Fruit fly (Drosophila melanogaster) whole organism, embryonic: Measurements from ENCODE around the gene Taf10.

Source experiments
- ATbp ChIP-seq: fragments of 200-800 bp; sonication (Bioruptor generic); optimal IDR thresholded peaks from 2 replicates; lab custom pipeline; 2017; ENCODE audit warnings: missing biosample characterization, mild to moderate bottlenecking, missing genetic modification characterization, missing genetic modification reagents
- B-H1 ChIP-seq: fragments of 200-800 bp; sonication (Bioruptor generic); IDR thresholded peaks from 3 replicates; pipeline ENCODE4 v1.3.6; 2022; ENCODE audit warnings: missing biosample characterization, missing genetic modification characterization
- BEAF-32 ChIP-seq: fragments of 200-800 bp; sonication (Bioruptor generic); optimal IDR thresholded peaks from 3 replicates; lab custom pipeline; 2017; ENCODE audit warnings: missing biosample characterization, missing genetic modification characterization, mild to moderate bottlenecking, moderate library complexity, missing genetic modification reagents
- CG1024 ChIP-seq: fragments of 200-800 bp; sonication (Bioruptor generic); IDR thresholded peaks from 2 replicates; pipeline ENCODE4 v1.3.6; 2022; ENCODE audit warnings: missing biosample characterization, missing genetic modification characterization
- CG10462 ChIP-seq: fragments of 200-800 bp; sonication (Bioruptor generic); optimal IDR thresholded peaks from 2 replicates; lab custom pipeline; 2016; ENCODE audit warnings: missing biosample characterization, missing genetic modification characterization
- CG10565 ChIP-seq: fragments of 200-800 bp; sonication (Bioruptor generic); optimal IDR thresholded peaks from 3 replicates; lab custom pipeline; 2016; ENCODE audit warnings: missing biosample characterization, mild to moderate bottlenecking, missing genetic modification characterization
- CG11456 ChIP-seq: fragments of 200-800 bp; sonication (Bioruptor generic); IDR thresholded peaks from 3 replicates; pipeline ENCODE4 v1.3.6; 2022; ENCODE audit warnings: missing biosample characterization, missing genetic modification characterization
- CG13624 ChIP-seq: fragments of 200-800 bp; sonication (Bioruptor generic); optimal IDR thresholded peaks from 2 replicates; lab custom pipeline; 2016; ENCODE audit warnings: missing biosample characterization, missing genetic modification characterization
- CG14014 ChIP-seq: fragments of 200-800 bp; sonication (Bioruptor generic); IDR thresholded peaks from 2 replicates; pipeline ENCODE4 v1.3.6; 2022; ENCODE audit warnings: missing biosample characterization, missing genetic modification characterization
- CG16815 ChIP-seq: fragments of 200-800 bp; sonication (Bioruptor generic); optimal IDR thresholded peaks from 3 replicates; lab custom pipeline; 2017; ENCODE audit warnings: missing biosample characterization, mild to moderate bottlenecking, missing genetic modification characterization
- CG18619 ChIP-seq: fragments of 200-800 bp; sonication (Bioruptor generic); optimal IDR thresholded peaks from 3 replicates; lab custom pipeline; 2017; ENCODE audit warnings: missing biosample characterization, mild to moderate bottlenecking, missing genetic modification characterization
- CG2199 ChIP-seq: fragments of 200-800 bp; sonication (Bioruptor generic); IDR thresholded peaks from 3 replicates; pipeline ENCODE4 v1.3.6; 2022; ENCODE audit warnings: missing biosample characterization, missing genetic modification characterization
- CG34224 ChIP-seq: fragments of 200-800 bp; sonication (Bioruptor generic); IDR thresholded peaks from 3 replicates; pipeline ENCODE4 v1.3.6; 2022; ENCODE audit warnings: missing biosample characterization, missing genetic modification characterization; ENCODE audit not compliant: partially characterized antibody
- CG43689 ChIP-seq: fragments of 200-800 bp; sonication (Bioruptor generic); IDR thresholded peaks from 2 replicates; pipeline ENCODE4 v1.3.6; 2022; ENCODE audit warnings: missing biosample characterization, missing genetic modification characterization
- CG6272 ChIP-seq: fragments of 200-800 bp; sonication (Bioruptor generic); IDR thresholded peaks from 2 replicates; pipeline ENCODE4 v1.3.6; 2022; ENCODE audit warnings: missing biosample characterization, missing genetic modification characterization
- CG6654 ChIP-seq: fragments of 200-800 bp; sonication (Bioruptor generic); optimal IDR thresholded peaks from 2 replicates; lab custom pipeline; 2017; ENCODE audit warnings: missing biosample characterization, mild to moderate bottlenecking, missing genetic modification characterization
- CG6791 ChIP-seq: fragments of 200-800 bp; sonication (Bioruptor generic); IDR thresholded peaks from 3 replicates; pipeline ENCODE4 v1.3.6; 2022; ENCODE audit warnings: missing biosample characterization, missing genetic modification characterization; ENCODE audit not compliant: partially characterized antibody
- CG7556 ChIP-seq: fragments of 200-800 bp; sonication (Bioruptor generic); optimal IDR thresholded peaks from 2 replicates; lab custom pipeline; 2017; ENCODE audit warnings: missing biosample characterization, mild to moderate bottlenecking, missing genetic modification characterization
- CG9437 ChIP-seq: fragments of 200-800 bp; sonication (Bioruptor generic); optimal IDR thresholded peaks from 2 replicates; lab custom pipeline; 2018; ENCODE audit warnings: missing biosample characterization, mild to moderate bottlenecking, missing genetic modification characterization
- CG9817 ChIP-seq: fragments of 200-800 bp; sonication (Bioruptor generic); optimal IDR thresholded peaks from 2 replicates; lab custom pipeline; 2018; ENCODE audit warnings: missing biosample characterization, mild to moderate bottlenecking, missing genetic modification characterization, moderate library complexity
- CG9932 ChIP-seq: fragments of 200-800 bp; sonication (Bioruptor generic); IDR thresholded peaks from 2 replicates; pipeline ENCODE4 v1.3.6; 2022; ENCODE audit warnings: missing biosample characterization, missing genetic modification characterization
- Fer3 ChIP-seq: fragments of 200-800 bp; sonication (Bioruptor generic); optimal IDR thresholded peaks from 2 replicates; lab custom pipeline; 2018; ENCODE audit warnings: missing biosample characterization, mild to moderate bottlenecking, missing genetic modification characterization, moderate library complexity
- Gsc ChIP-seq: fragments of 200-800 bp; sonication (Bioruptor generic); IDR thresholded peaks from 2 replicates; pipeline ENCODE4 v1.3.6; 2022; ENCODE audit warnings: missing biosample characterization, missing genetic modification characterization
- HLH4C ChIP-seq: fragments of 200-800 bp; sonication (Bioruptor generic); IDR thresholded peaks from 3 replicates; pipeline ENCODE4 v1.3.6; 2022; ENCODE audit warnings: missing biosample characterization, missing genetic modification characterization; ENCODE audit not compliant: partially characterized antibody
- HmgD ChIP-seq: fragments of 200-800 bp; sonication (Bioruptor generic); optimal IDR thresholded peaks from 3 replicates; lab custom pipeline; 2016; ENCODE audit warnings: missing biosample characterization, missing genetic modification characterization
- Lim3 ChIP-seq: fragments of 200-800 bp; sonication (Bioruptor generic); IDR thresholded peaks from 2 replicates; pipeline ENCODE4 v1.3.6; 2022; ENCODE audit warnings: missing biosample characterization, missing genetic modification characterization
- Neu2 ChIP-seq: fragments of 200-800 bp; sonication (Bioruptor generic); optimal IDR thresholded peaks from 3 replicates; lab custom pipeline; 2016; ENCODE audit warnings: missing biosample characterization, missing genetic modification characterization, borderline replicate concordance
- NfI ChIP-seq: fragments of 200-800 bp; sonication (Bioruptor generic); optimal IDR thresholded peaks from 3 replicates; lab custom pipeline; 2018; ENCODE audit warnings: missing biosample characterization, mild to moderate bottlenecking, missing genetic modification characterization, moderate library complexity
- Optix ChIP-seq: fragments of 200-800 bp; sonication (Bioruptor generic); IDR thresholded peaks from 3 replicates; pipeline ENCODE4 v1.3.6; 2022; ENCODE audit warnings: missing biosample characterization, missing genetic modification characterization
- Side ChIP-seq: fragments of 200-800 bp; sonication (Bioruptor generic); optimal IDR thresholded peaks from 2 replicates; lab custom pipeline; 2016; ENCODE audit warnings: missing biosample characterization, missing genetic modification characterization
- Spps ChIP-seq: fragments of 200-800 bp; sonication (Bioruptor generic); optimal IDR thresholded peaks from 2 replicates; lab custom pipeline; 2018; ENCODE audit warnings: missing biosample characterization, mild to moderate bottlenecking, missing genetic modification characterization
- aop ChIP-seq: fragments of 200-800 bp; sonication (Bioruptor generic); IDR thresholded peaks from 2 replicates; pipeline ENCODE4 v1.3.6; 2022; ENCODE audit warnings: missing biosample characterization, missing genetic modification characterization
- bowl ChIP-seq: fragments of 200-800 bp; sonication (Bioruptor generic); IDR thresholded peaks from 2 replicates; pipeline ENCODE4 v1.3.6; 2022; ENCODE audit warnings: missing biosample characterization, missing genetic modification characterization
- br ChIP-seq: fragments of >200 bp; optimal IDR thresholded peaks from 2 replicates; lab custom pipeline; 2017
- chif ChIP-seq, 2 experiments: fragments of 200-800 bp; sonication (Bioruptor generic); optimal IDR thresholded peaks; 3 replicates each; lab custom pipeline; 2016; ENCODE audit warnings: missing biosample characterization in 2 of 2, missing genetic modification characterization in 2 of 2
- chm ChIP-seq: fragments of 200-800 bp; sonication (Bioruptor generic); IDR thresholded peaks from 2 replicates; pipeline ENCODE4 v1.3.6; 2022; ENCODE audit warnings: missing biosample characterization, missing genetic modification characterization
- ftz-f1 ChIP-seq: fragments of 200-800 bp; sonication (Bioruptor generic); optimal IDR thresholded peaks from 2 replicates; lab custom pipeline; 2016; ENCODE audit warnings: missing biosample characterization, missing genetic modification characterization
- gsb ChIP-seq: fragments of 200-800 bp; sonication (Bioruptor generic); IDR thresholded peaks from 2 replicates; pipeline ENCODE4 v1.3.6; 2022; ENCODE audit warnings: missing biosample characterization, missing genetic modification characterization
- hb ChIP-seq: fragments of 200-800 bp; sonication (Bioruptor generic); IDR thresholded peaks from 3 replicates; pipeline ENCODE4 v1.3.6; 2022; ENCODE audit warnings: missing biosample characterization, missing genetic modification characterization; ENCODE audit not compliant: partially characterized antibody
- hth ChIP-seq: fragments of >200 bp; optimal IDR thresholded peaks from 2 replicates; lab custom pipeline; 2017; ENCODE audit warnings: inconsistent platforms
- lilli ChIP-seq: fragments of 200-800 bp; sonication (Bioruptor generic); optimal IDR thresholded peaks from 3 replicates; lab custom pipeline; 2016; ENCODE audit warnings: missing biosample characterization, missing genetic modification characterization
- lov ChIP-seq, 2 experiments: fragments of 200-800 bp in 1 of 2; fragments of >200 bp in 1 of 2; sonication (Bioruptor generic) in 1 of 2; IDR thresholded peaks in 1 of 2; optimal IDR thresholded peaks in 1 of 2; 2 replicates in 1 of 2; 3 replicates in 1 of 2; pipeline versions ENCODE4 v1.3.6 to Lab custom; 2017 to 2022; ENCODE audit warnings: missing biosample characterization in 1 of 2, missing genetic modification characterization in 1 of 2
- nau ChIP-seq: fragments of 200-800 bp; sonication (Bioruptor generic); optimal IDR thresholded peaks from 3 replicates; lab custom pipeline; 2017; ENCODE audit warnings: missing biosample characterization, mild to moderate bottlenecking, missing genetic modification characterization, missing genetic modification reagents
- pfk ChIP-seq: fragments of 200-800 bp; sonication (Bioruptor generic); optimal IDR thresholded peaks from 2 replicates; lab custom pipeline; 2018; ENCODE audit warnings: missing biosample characterization, mild to moderate bottlenecking, missing genetic modification characterization, moderate library complexity
- ro ChIP-seq: fragments of 200-800 bp; sonication (Bioruptor generic); IDR thresholded peaks from 2 replicates; pipeline ENCODE4 v1.3.6; 2022; ENCODE audit warnings: missing biosample characterization, missing genetic modification characterization
- run ChIP-seq: fragments of 200-800 bp; sonication (Bioruptor generic); optimal IDR thresholded peaks from 3 replicates; lab custom pipeline; 2018; ENCODE audit warnings: missing biosample characterization, mild to moderate bottlenecking, missing genetic modification characterization
- sens-2 ChIP-seq: fragments of 200-800 bp; sonication (Bioruptor generic); IDR thresholded peaks from 2 replicates; pipeline ENCODE4 v1.3.6; 2022; ENCODE audit warnings: missing biosample characterization, missing genetic modification characterization
- stc ChIP-seq: fragments of 200-800 bp; sonication (Bioruptor generic); IDR thresholded peaks from 2 replicates; pipeline ENCODE4 v1.3.6; 2022; ENCODE audit warnings: missing biosample characterization, missing genetic modification characterization
- vfl ChIP-seq: fragments of 200-800 bp; sonication (Bioruptor generic); optimal IDR thresholded peaks from 2 replicates; lab custom pipeline; 2016; ENCODE audit warnings: missing biosample characterization, missing genetic modification characterization
- vnd ChIP-seq: fragments of 200-800 bp; sonication (Bioruptor generic); IDR thresholded peaks from 3 replicates; pipeline ENCODE4 v1.3.6; 2022; ENCODE audit warnings: missing biosample characterization, missing genetic modification characterization; ENCODE audit not compliant: partially characterized antibody
- z ChIP-seq: fragments of 200-800 bp; sonication (Bioruptor generic); IDR thresholded peaks from 3 replicates; pipeline ENCODE4 v1.3.6; 2022; ENCODE audit warnings: missing biosample characterization, missing genetic modification characterization

Gene Taf10

DNA sequence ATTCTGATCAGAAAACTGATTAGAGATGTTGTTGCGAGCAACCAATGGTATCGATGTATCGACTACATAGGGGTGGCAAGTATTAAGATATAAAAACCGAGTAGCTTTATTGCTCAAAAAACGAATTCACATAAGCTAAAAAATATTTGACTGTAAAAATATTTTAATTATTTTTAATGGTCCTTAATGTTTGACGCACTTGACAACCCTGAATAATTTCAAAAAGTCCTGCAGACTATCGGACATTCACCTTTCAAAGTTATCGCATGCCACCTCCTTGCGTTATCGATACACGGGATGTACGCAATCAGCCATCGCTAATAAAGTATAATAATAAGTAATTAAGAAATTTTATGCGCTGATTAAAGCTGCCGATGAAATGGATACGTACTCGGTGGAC is 8.0 kb upstream of the Taf10 start, which contains the start of the genes HemK2, Snapin and Tnpo-SR (continued):
- TF ChIP-seq BEAF-32 (GFP tag; lab: Kevin White, UChicago) = peak; percentile 99
- TF ChIP-seq run (tag; lab: Kevin White, UChicago) = peak; percentile 62
- TF ChIP-seq aop = peak; percentile 83
- peak; percentile 77 for TF ChIP-seq nau (GFP tag; lab: Kevin White, UChicago)
- TF ChIP-seq Neu2 (GFP tag; lab: Kevin White, UChicago) = peak; percentile 43
- TF ChIP-seq CG16815 (GFP tag; lab: Kevin White, UChicago) = peak; percentile 85
- TF ChIP-seq Fer3 (tag; lab: Kevin White, UChicago) = peak; percentile 93
- TF ChIP-seq Gsc (GFP tag; lab: Robert Waterston, UW) = peak; percentile 77; the same call in 1 of the 2 replicates
- peak; percentile 36 for TF ChIP-seq CG6654 (GFP tag; lab: Kevin White, UChicago)
- TF ChIP-seq gsb (GFP tag; lab: Robert Waterston, UW) = peak; percentile 88
- peak; percentile 94 for TF ChIP-seq CG6272 (GFP tag; lab: Robert Waterston, UW)
- peak; percentile 95 for TF ChIP-seq CG11456
- peak; percentile 28 for TF ChIP-seq pfk (GFP tag; lab: Kevin White, UChicago)
- TF ChIP-seq z (GFP tag; lab: Robert Waterston, UW) = peak; percentile 60; the same call in 1 of the 3 replicates
- peak; percentile 80 for TF ChIP-seq CG18619 (GFP tag; lab: Kevin White, UChicago)
- TF ChIP-seq HLH4C (GFP tag; lab: Robert Waterston, UW) = peak; percentile 95
- TF ChIP-seq CG7556 (GFP tag; lab: Kevin White, UChicago) = peak; percentile 91
- peak; percentile 84 for TF ChIP-seq stc (GFP tag; lab: Robert Waterston, UW)
- peak; percentile 69 to 82 for TF ChIP-seq chif (GFP tag; optimal IDR thresholded peaks at IDR 0.05; lab: Kevin White, UChicago)
- peak; percentile 97 for TF ChIP-seq CG34224 (GFP tag; lab: Robert Waterston, UW)
- TF ChIP-seq CG10462 (GFP tag; lab: Kevin White, UChicago) = peak; percentile 82
- no peak for TF ChIP-seq hth (lab: Kevin White, UChicago)
- peak; percentile 97 for TF ChIP-seq CG9932
- no peak for TF ChIP-seq lov (optimal IDR thresholded peaks at IDR 0.05; lab: Kevin White, UChicago)
- peak; percentile 89 for TF ChIP-seq lov (GFP tag; IDR thresholded peaks at IDR 0.05; lab: Robert Waterston, UW)
- TF ChIP-seq lilli (GFP tag; lab: Kevin White, UChicago) = peak; percentile 95
- TF ChIP-seq bowl (GFP tag; lab: Robert Waterston, UW) = peak; percentile 15; the same call in 1 of the 2 replicates
- TF ChIP-seq chm (GFP tag; lab: Robert Waterston, UW) = peak; percentile 86
- TF ChIP-seq CG10565 = peak; percentile 65
- peak; percentile 67 for TF ChIP-seq CG9437
- peak; percentile 81 for TF ChIP-seq CG1024 (GFP tag; lab: Robert Waterston, UW)
- TF ChIP-seq CG43689 (GFP tag; lab: Robert Waterston, UW) = peak; percentile 79
- peak; percentile 22 for TF ChIP-seq ftz-f1 (GFP tag; lab: Kevin White, UChicago)
- peak; percentile 91 for TF ChIP-seq CG14014 (GFP tag; lab: Robert Waterston, UW)
- peak; percentile 60 for TF ChIP-seq ro (GFP tag; lab: Robert Waterston, UW)
- no peak for TF ChIP-seq br (lab: Kevin White, UChicago)
- TF ChIP-seq Side (GFP tag; lab: Kevin White, UChicago) = peak; percentile 79
- peak; percentile 92 for TF ChIP-seq vfl (GFP tag; lab: Kevin White, UChicago)
- TF ChIP-seq ATbp (GFP tag; lab: Kevin White, UChicago) = peak; percentile 73
- TF ChIP-seq hb (GFP tag; lab: Robert Waterston, UW) = peak; percentile 93
- TF ChIP-seq CG9817 = peak; percentile 94
- no peak for TF ChIP-seq HmgD (GFP tag; lab: Kevin White, UChicago)
- peak; percentile 85 for TF ChIP-seq Optix
- peak; percentile 81 for TF ChIP-seq sens-2
- peak; percentile 69 for TF ChIP-seq Spps (tag; lab: Kevin White, UChicago)
- peak; percentile 60; the same call in 1 of the 2 replicates for TF ChIP-seq Lim3 (GFP tag; lab: Robert Waterston, UW)
- peak; percentile 94 for TF ChIP-seq vnd (GFP tag; lab: Robert Waterston, UW)
- peak; percentile 90 for TF ChIP-seq B-H1 (GFP tag; lab: Robert Waterston, UW)
- TF ChIP-seq CG13624 (GFP tag; lab: Kevin White, UChicago) = peak; percentile 87
- TF ChIP-seq NfI = peak; percentile 92
- peak; percentile 85; the same call in 2 of the 3 replicates for TF ChIP-seq CG2199 (GFP tag; lab: Robert Waterston, UW)
- peak; percentile 88 for TF ChIP-seq CG6791 (GFP tag; lab: Robert Waterston, UW)
